Worm (Caenorhabditis elegans): Measurements from ENCODE around the gene prdx-2.

Gene prdx-2

ce11 chrII:5408924-5409323 lies 30.9 kb downstream of the prdx-2 start, which contains the start of the genes EEED8.12 and EEED8.4:
Gene EEED8.12 (minus strand): TSS chrII:5409024.
Gene EEED8.4 (plus strand): TSS chrII:5409319.
- TF ChIP-seq dao-5 (tag; optimal IDR thresholded peaks at IDR 0.05) (no peak), him-1 (tag; optimal IDR thresholded peaks at IDR 0.05) (no peak), W03F9.2 (tag; optimal IDR thresholded peaks at IDR 0.05) (no peak)

ce11 chrII:5412467-5412866 lies 34.5 kb downstream of the prdx-2 start, which contains the start of the genes EEED8.13 and EEED8.18:
Gene EEED8.13 (minus strand): TSS chrII:5412567.
Gene EEED8.18 (minus strand): TSS chrII:5412610.
- TF ChIP-seq W03F9.2 (tag; optimal IDR thresholded peaks at IDR 0.05) (no peak), him-1 (tag; optimal IDR thresholded peaks at IDR 0.05) (no peak), dao-5 (tag; optimal IDR thresholded peaks at IDR 0.05) (no peak)

- TF ChIP-seq him-1 (tag; optimal IDR thresholded peaks at IDR 0.05) (no peak), dao-5 (tag; optimal IDR thresholded peaks at IDR 0.05) (no peak), W03F9.2 (tag; optimal IDR thresholded peaks at IDR 0.05) (no peak)
Observed at ce11 chrII:5414040-5414439, 36.0 kb downstream of the prdx-2 start, which contains the start of the genes EEED8.14 and EEED8.3. Gene EEED8.14 (minus strand): TSS chrII:5414052. Gene EEED8.3 (plus strand): TSS chrII:5414276.

- TF ChIP-seq W03F9.2 (tag; optimal IDR thresholded peaks at IDR 0.05) (no peak), him-1 (tag; optimal IDR thresholded peaks at IDR 0.05) (no peak), dao-5 (tag; optimal IDR thresholded peaks at IDR 0.05) (no peak)
Observed at ce11 chrII:5416204-5416764, 38.3 kb downstream of the prdx-2 start, which contains the start of gene EEED8.2. Gene EEED8.2 (plus strand): TSS chrII:5416714.

ce11 chrII:5417905-5418304 lies 39.9 kb downstream of the prdx-2 start:
- TF ChIP-seq him-1 (tag; optimal IDR thresholded peaks at IDR 0.05): no peak
- TF ChIP-seq dao-5 (tag; optimal IDR thresholded peaks at IDR 0.05): no peak
- no peak for TF ChIP-seq W03F9.2 (tag; optimal IDR thresholded peaks at IDR 0.05)

ce11 chrII:5418317-5418716 lies 40.3 kb downstream of the prdx-2 start:
- no peak for TF ChIP-seq him-1 (tag; optimal IDR thresholded peaks at IDR 0.05)
- no peak for TF ChIP-seq W03F9.2 (tag; optimal IDR thresholded peaks at IDR 0.05)
- TF ChIP-seq dao-5 (tag; optimal IDR thresholded peaks at IDR 0.05): no peak

- TF ChIP-seq W03F9.2 (tag; optimal IDR thresholded peaks at IDR 0.05): no peak
- TF ChIP-seq him-1 (tag; optimal IDR thresholded peaks at IDR 0.05): no peak
- no peak for TF ChIP-seq dao-5 (tag; optimal IDR thresholded peaks at IDR 0.05)
Observed at ce11 chrII:5418929-5419328, 40.9 kb downstream of the prdx-2 start, which contains the start of gene EEED8.15. Gene EEED8.15 (plus strand): TSS chrII:5419229.

ce11 chrII:5420947-5421614 lies 43.1 kb downstream of the prdx-2 start, which contains the start of gene tofu-6:
Gene tofu-6 (plus strand): TSS chrII:5421248.
- no peak for TF ChIP-seq him-1 (tag; optimal IDR thresholded peaks at IDR 0.05)
- TF ChIP-seq W03F9.2 (tag; optimal IDR thresholded peaks at IDR 0.05): no peak
- TF ChIP-seq dao-5 (tag; optimal IDR thresholded peaks at IDR 0.05): no peak

ce11 chrII:5423832-5424231 lies 45.8 kb downstream of the prdx-2 start, which contains the start of gene F07F6.7:
Gene F07F6.7 (minus strand): TSS chrII:5423858.
- TF ChIP-seq him-1 (tag; optimal IDR thresholded peaks at IDR 0.05) (no peak), W03F9.2 (tag; optimal IDR thresholded peaks at IDR 0.05) (no peak)

ce11 chrII:5425633-5426032 lies 47.6 kb downstream of the prdx-2 start, which contains the start of gene F07F6.8:
Gene F07F6.8 (minus strand): TSS chrII:5425733.
- TF ChIP-seq W03F9.2 (tag; optimal IDR thresholded peaks at IDR 0.05) (no peak), him-1 (tag; optimal IDR thresholded peaks at IDR 0.05) (no peak), dao-5 (tag; optimal IDR thresholded peaks at IDR 0.05) (no peak)

- TF ChIP-seq W03F9.2 (tag; optimal IDR thresholded peaks at IDR 0.05) (no peak), dao-5 (tag; optimal IDR thresholded peaks at IDR 0.05) (no peak)
Observed at ce11 chrII:5426054-5426453, 48.1 kb downstream of the prdx-2 start.

ce11 chrII:5426470-5426869 lies 48.5 kb downstream of the prdx-2 start:
- TF ChIP-seq dao-5 (tag; optimal IDR thresholded peaks at IDR 0.05): no peak
- no peak for TF ChIP-seq him-1 (tag; optimal IDR thresholded peaks at IDR 0.05)
- TF ChIP-seq W03F9.2 (tag; optimal IDR thresholded peaks at IDR 0.05): no peak
